Worm (Caenorhabditis elegans): Measurements from ENCODE around the gene Y75B8A.8.

Gene Y75B8A.8

ce11 chrIII:12138235-12138634, 22.3 kb upstream of the Y75B8A.8 start:
- no peak for TF ChIP-seq zip-5 (tag; optimal IDR thresholded peaks at IDR 0.05)
- no peak for TF ChIP-seq dmd-4 (tag; optimal IDR thresholded peaks at IDR 0.05; ENCODE audit: borderline replicate concordance)
- no peak for TF ChIP-seq nfya-1 (tag; optimal IDR thresholded peaks at IDR 0.05)
- TF ChIP-seq lim-6 (tag; optimal IDR thresholded peaks at IDR 0.05), result no peak
- TF ChIP-seq unc-3 (GFP tag; conservative IDR thresholded peaks at IDR 0.05), result no peak
- no peak for TF ChIP-seq unc-3 (tag; optimal IDR thresholded peaks at IDR 0.05)
- no peak for TF ChIP-seq hlh-13 (GFP tag; optimal IDR thresholded peaks at IDR 0.05)
- TF ChIP-seq hlh-8 (tag; optimal IDR thresholded peaks at IDR 0.05), result no peak
- TF ChIP-seq ama-1 (optimal IDR thresholded peaks at IDR 0.05), result no peak
- TF ChIP-seq C08G9.2 (tag; optimal IDR thresholded peaks at IDR 0.05), result no peak
- TF ChIP-seq tbx-7 (tag; optimal IDR thresholded peaks at IDR 0.05), result no peak
- TF ChIP-seq eyg-1 (tag; optimal IDR thresholded peaks at IDR 0.05), result no peak
- TF ChIP-seq syd-9 (tag; optimal IDR thresholded peaks at IDR 0.05), result no peak
- no peak for TF ChIP-seq pag-3 (tag; optimal IDR thresholded peaks at IDR 0.05; ENCODE audit: borderline replicate concordance)
- no peak for TF ChIP-seq mec-3 (tag; optimal IDR thresholded peaks at IDR 0.05; ENCODE audit: borderline replicate concordance)

ce11 chrIII:12139471-12139870, 21.1 kb upstream of the Y75B8A.8 start:
- peak; percentile 40 for TF ChIP-seq nfya-1 (tag; optimal IDR thresholded peaks at IDR 0.05)
- peak; percentile 14 for TF ChIP-seq tbx-2 (tag; optimal IDR thresholded peaks at IDR 0.05)
- TF ChIP-seq pat-9 (tag; optimal IDR thresholded peaks at IDR 0.05), result no peak

- TF ChIP-seq nfya-1 (tag; optimal IDR thresholded peaks at IDR 0.05) (peak; percentile 94), fkh-6 (tag; optimal IDR thresholded peaks at IDR 0.05) (no peak), pha-2 (tag; optimal IDR thresholded peaks at IDR 0.05) (no peak), ceh-22 (tag; optimal IDR thresholded peaks at IDR 0.05) (no peak)
Observed at ce11 chrIII:12142419-12143107, 18.0 kb upstream of the Y75B8A.8 start.

- TF ChIP-seq madf-2 (tag; optimal IDR thresholded peaks at IDR 0.05), result no peak
- TF ChIP-seq dve-1 (tag; optimal IDR thresholded peaks at IDR 0.05), result peak; percentile 31
Observed at ce11 chrIII:12143792-12144191, 16.8 kb upstream of the Y75B8A.8 start.

- TF ChIP-seq lin-11 (tag; optimal IDR thresholded peaks at IDR 0.05), result no peak
- TF ChIP-seq unc-42 (tag; optimal IDR thresholded peaks at IDR 0.05), result no peak
- no peak for TF ChIP-seq ceh-14 (tag; optimal IDR thresholded peaks at IDR 0.05)
- no peak for TF ChIP-seq fax-1 (tag; optimal IDR thresholded peaks at IDR 0.05)
- no peak for TF ChIP-seq pha-4 (tag; optimal IDR thresholded peaks at IDR 0.05)
- no peak for TF ChIP-seq nhr-11 (tag; optimal IDR thresholded peaks at IDR 0.05)
- no peak for TF ChIP-seq ceh-19 (GFP tag; optimal IDR thresholded peaks at IDR 0.05)
- TF ChIP-seq sox-2 (GFP tag; IDR thresholded peaks at IDR 0.05), result no peak
- TF ChIP-seq ceh-18 (tag; optimal IDR thresholded peaks at IDR 0.05), result peak; percentile 36
- no peak for TF ChIP-seq tbx-2 (tag; optimal IDR thresholded peaks at IDR 0.05)
- TF ChIP-seq ref-2 (tag; optimal IDR thresholded peaks at IDR 0.05), result no peak
- peak; percentile 5 for TF ChIP-seq ceh-34 (tag; optimal IDR thresholded peaks at IDR 0.05)
- TF ChIP-seq hlh-30 (tag; optimal IDR thresholded peaks at IDR 0.05; ENCODE audit: insufficient read depth), result peak; percentile 28
Observed at ce11 chrIII:12149958-12150357, 10.6 kb upstream of the Y75B8A.8 start.
